Fruit fly (Drosophila melanogaster): ENCODE data around the gene CG31371.

CG31371 gene

DNA sequence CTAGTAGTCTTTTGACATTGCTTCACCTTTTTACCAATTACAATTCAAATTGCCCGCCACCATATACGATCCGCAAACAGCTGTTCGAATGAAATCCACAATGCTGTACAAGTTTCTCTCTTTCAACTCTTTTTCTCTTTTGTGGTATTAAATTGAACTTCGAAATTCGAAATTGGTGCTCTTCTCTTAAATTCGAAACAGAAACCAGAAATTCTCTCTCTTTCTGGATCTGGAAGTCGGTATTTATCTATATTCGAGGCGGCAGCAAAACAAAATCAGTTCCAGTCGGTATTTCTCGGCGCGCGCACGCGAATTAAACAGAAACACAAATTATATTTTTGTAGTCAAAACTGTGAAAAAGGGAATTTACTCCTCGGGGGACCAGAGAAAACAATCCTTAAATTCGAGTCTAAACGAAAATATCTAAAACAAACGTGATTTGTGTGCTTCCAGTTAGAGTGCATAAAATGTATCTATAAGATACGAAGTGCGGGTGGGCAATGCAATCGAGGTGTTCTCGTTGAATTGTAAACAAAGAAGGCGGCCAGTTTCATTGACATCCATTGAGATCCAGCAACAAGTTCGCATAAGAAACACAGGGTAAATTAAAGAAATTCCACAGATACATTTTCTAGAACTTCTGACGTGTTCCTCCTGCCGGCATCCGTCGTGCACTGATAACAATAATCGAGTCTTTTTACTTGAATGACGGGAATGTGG is 37.4 kb downstream of the CG31371 start, which contains the start of gene PH4alphaEFB (continued):
- peak; percentile 29; the same call in 1 of the 2 replicates for TF ChIP-seq onecut (GFP tag; IDR thresholded peaks at IDR 0.05)
- no peak for TF ChIP-seq CG4617 (GFP tag; optimal IDR thresholded peaks at IDR 0.05; ENCODE audit: borderline replicate concordance)
- TF ChIP-seq Trl (optimal IDR thresholded peaks at IDR 0.05), result peak; percentile 84 to 94
- no peak for TF ChIP-seq Trl (GFP tag; optimal IDR thresholded peaks at IDR 0.05)
- no peak for TF ChIP-seq CG1603 (tag; optimal IDR thresholded peaks at IDR 0.05)
- no peak for TF ChIP-seq Hsf (GFP tag; optimal IDR thresholded peaks at IDR 0.05)
- no peak for TF ChIP-seq Doc2 (GFP tag; IDR thresholded peaks at IDR 0.05)
- TF ChIP-seq ems (GFP tag; optimal IDR thresholded peaks at IDR 0.05), result no peak
- no peak for TF ChIP-seq Ada2b (GFP tag; IDR thresholded peaks at IDR 0.05)
- no peak for TF ChIP-seq CG12219 (GFP tag; optimal IDR thresholded peaks at IDR 0.05)
- no peak for TF ChIP-seq cwo (GFP tag; optimal IDR thresholded peaks at IDR 0.05)
- no peak for TF ChIP-seq fd3F (GFP tag; optimal IDR thresholded peaks at IDR 0.05)
- no peak for TF ChIP-seq HLH3B (GFP tag; IDR thresholded peaks at IDR 0.05)
- TF ChIP-seq bbx (GFP tag; IDR thresholded peaks at IDR 0.05; ENCODE audit: partially characterized antibody), result no peak
- peak in 1 of 2 experiments; percentile 34 for TF ChIP-seq Eip74EF (GFP tag; optimal IDR thresholded peaks at IDR 0.05)
- TF ChIP-seq CG10267 (tag; optimal IDR thresholded peaks at IDR 0.05), result no peak
- TF ChIP-seq Hey (tag; optimal IDR thresholded peaks at IDR 0.05), result no peak
- no peak for TF ChIP-seq wdn (GFP tag; IDR thresholded peaks at IDR 0.05)
- no peak for TF ChIP-seq Hand (GFP tag; optimal IDR thresholded peaks at IDR 0.05)
- no peak for TF ChIP-seq fu2 (GFP tag; optimal IDR thresholded peaks at IDR 0.05)
- no peak for TF ChIP-seq Ravus (GFP tag; IDR thresholded peaks at IDR 0.05)
- TF ChIP-seq CG6791 (GFP tag; IDR thresholded peaks at IDR 0.05; ENCODE audit: partially characterized antibody), result no peak
- TF ChIP-seq chinmo (GFP tag; IDR thresholded peaks at IDR 0.05; ENCODE audit: partially characterized antibody), result peak; percentile 56; the same call in 1 of the 4 replicates
- no peak for TF ChIP-seq ara (GFP tag; IDR thresholded peaks at IDR 0.05)
- TF ChIP-seq CTCF (GFP tag; optimal IDR thresholded peaks at IDR 0.05), result peak; percentile 1
- TF ChIP-seq CG12299 (tag; optimal IDR thresholded peaks at IDR 0.05), result no peak
- TF ChIP-seq Abd-B (GFP tag; optimal IDR thresholded peaks at IDR 0.05), result no peak
- no peak for TF ChIP-seq CG6654 (GFP tag; optimal IDR thresholded peaks at IDR 0.05)
- TF ChIP-seq amos (GFP tag; IDR thresholded peaks at IDR 0.05; ENCODE audit: partially characterized antibody), result no peak
- no peak for TF ChIP-seq Xrp1 (GFP tag; IDR thresholded peaks at IDR 0.05)
- TF ChIP-seq corto (GFP tag; optimal IDR thresholded peaks at IDR 0.05), result no peak
- TF ChIP-seq CG17568 (GFP tag; optimal IDR thresholded peaks at IDR 0.05), result peak; percentile 58
- no peak for TF ChIP-seq ro (GFP tag; IDR thresholded peaks at IDR 0.05)
- peak; percentile 25 for TF ChIP-seq CG17829 (tag; optimal IDR thresholded peaks at IDR 0.05)
- TF ChIP-seq Spps (tag; optimal IDR thresholded peaks at IDR 0.05), result no peak
- TF ChIP-seq CG12104 (GFP tag; optimal IDR thresholded peaks at IDR 0.05), result no peak
- no peak for TF ChIP-seq CG16779 (GFP tag; IDR thresholded peaks at IDR 0.05)
- no peak for TF ChIP-seq Fer3 (tag; optimal IDR thresholded peaks at IDR 0.05)
- TF ChIP-seq CG9609 (GFP tag; optimal IDR thresholded peaks at IDR 0.05), result no peak
- no peak for TF ChIP-seq CG4820 (GFP tag; optimal IDR thresholded peaks at IDR 0.05)
- TF ChIP-seq MBD-R2 (GFP tag; IDR thresholded peaks at IDR 0.05), result no peak
- no peak for TF ChIP-seq CG10462 (GFP tag; optimal IDR thresholded peaks at IDR 0.05)
- no peak for TF ChIP-seq Poxn (GFP tag; IDR thresholded peaks at IDR 0.05)
- TF ChIP-seq trh (GFP tag; optimal IDR thresholded peaks at IDR 0.05), result no peak
- TF ChIP-seq Dfd (GFP tag; optimal IDR thresholded peaks at IDR 0.05), result no peak
- peak; percentile 84 for TF ChIP-seq scrt (GFP tag; optimal IDR thresholded peaks at IDR 0.05)
- TF ChIP-seq so (GFP tag; IDR thresholded peaks at IDR 0.05), result peak; percentile 10; the same call in 1 of the 3 replicates
- TF ChIP-seq sug (tag; optimal IDR thresholded peaks at IDR 0.05), result no peak
- no peak for TF ChIP-seq lola (GFP tag; optimal IDR thresholded peaks at IDR 0.05)
- no peak for TF ChIP-seq Hr51 (GFP tag; optimal IDR thresholded peaks at IDR 0.05)

Data from whole organism, embryonic.